Fruit fly (Drosophila melanogaster): ENCODE results near the gene Ccdc58.

- no peak for TF ChIP-seq CG1620 (GFP tag; optimal IDR thresholded peaks at IDR 0.05)
- no peak for TF ChIP-seq CG7101 (tag; optimal IDR thresholded peaks at IDR 0.05)
- no peak for TF ChIP-seq tj (GFP tag; optimal IDR thresholded peaks at IDR 0.05)
- no peak for TF ChIP-seq CG33017 (tag; optimal IDR thresholded peaks at IDR 0.05)
- TF ChIP-seq pad (GFP tag; optimal IDR thresholded peaks at IDR 0.05) = no peak
- no peak for TF ChIP-seq Crg-1 (GFP tag; optimal IDR thresholded peaks at IDR 0.05)
- TF ChIP-seq kay (GFP tag; ENCODE audit: borderline replicate concordance) = no peak
- TF ChIP-seq Clk (GFP tag; optimal IDR thresholded peaks at IDR 0.05) = no peak
- TF ChIP-seq CG5204 (GFP tag; optimal IDR thresholded peaks at IDR 0.05) = no peak
- TF ChIP-seq cic (GFP tag; optimal IDR thresholded peaks at IDR 0.05) = no peak
Measured at dm6 chr3L:19812491-19812890, 7.5 kb downstream of the Ccdc58 start.
